Fruit fly (Drosophila melanogaster): Measurements from ENCODE around the gene CAH2.

- no peak for TF ChIP-seq h (optimal IDR thresholded peaks at IDR 0.05)
- TF ChIP-seq Sin3A (optimal IDR thresholded peaks at IDR 0.05) = no peak
- TF ChIP-seq insv (optimal IDR thresholded peaks at IDR 0.05) = no peak
- no peak for TF ChIP-seq ttk (optimal IDR thresholded peaks at IDR 0.05)
- no peak for TF ChIP-seq psq (optimal IDR thresholded peaks at IDR 0.05)
- TF ChIP-seq Myc (optimal IDR thresholded peaks at IDR 0.05) = no peak
These were observed 40.8 kb upstream of the CAH2 start, which contains the start of the genes CG5645 and Atg12 for dm6 chr3L:12136630-12137029.
